Fruit fly (Drosophila melanogaster): ENCODE results near the gene CG15891.

dm6 chrX:6332988-6333719 is 38.0 kb upstream of the CG15891 start:
- no peak for TF ChIP-seq CG8478 (optimal IDR thresholded peaks at IDR 0.05)
- no peak for TF ChIP-seq psq (optimal IDR thresholded peaks at IDR 0.05)
- no peak for TF ChIP-seq usp (GFP tag; optimal IDR thresholded peaks at IDR 0.05)
- TF ChIP-seq pan (optimal IDR thresholded peaks at IDR 0.05), result no peak
- TF ChIP-seq Dll (optimal IDR thresholded peaks at IDR 0.05), result no peak
